Fruit fly (Drosophila melanogaster) whole organism, adult: ENCODE results near the gene RpS28a.

ENCODE experiments used
- CG5204 ChIP-seq: fragments of 200-800 bp; sonication (Bioruptor generic); optimal IDR thresholded peaks from 2 replicates; lab custom pipeline; 2016; ENCODE audit warnings: missing biosample characterization, missing genetic modification characterization
- bab1 ChIP-seq: fragments of 200-800 bp; sonication (Bioruptor generic); optimal IDR thresholded peaks from 3 replicates; lab custom pipeline; 2019; ENCODE audit warnings: missing biosample characterization, mild to moderate bottlenecking, missing genetic modification characterization, moderate library complexity
- kay ChIP-seq: fragments of 200-800 bp; sonication (Bioruptor generic); peaks from one replicate; lab custom pipeline; 2016; ENCODE audit warnings: missing biosample characterization, missing genetic modification characterization, borderline replicate concordance

dm6 chr3R:29990681-29991080 lies 31.8 kb downstream of the RpS28a start:
- TF ChIP-seq kay (GFP tag; lab: Kevin White, UChicago), result no peak
- TF ChIP-seq bab1 (GFP tag; lab: Kevin White, UChicago), result no peak
- TF ChIP-seq CG5204 (GFP tag; lab: Kevin White, UChicago), result no peak
